Fruit fly (Drosophila melanogaster): Measurements from ENCODE around the gene CASK.

The CASK gene

DNA sequence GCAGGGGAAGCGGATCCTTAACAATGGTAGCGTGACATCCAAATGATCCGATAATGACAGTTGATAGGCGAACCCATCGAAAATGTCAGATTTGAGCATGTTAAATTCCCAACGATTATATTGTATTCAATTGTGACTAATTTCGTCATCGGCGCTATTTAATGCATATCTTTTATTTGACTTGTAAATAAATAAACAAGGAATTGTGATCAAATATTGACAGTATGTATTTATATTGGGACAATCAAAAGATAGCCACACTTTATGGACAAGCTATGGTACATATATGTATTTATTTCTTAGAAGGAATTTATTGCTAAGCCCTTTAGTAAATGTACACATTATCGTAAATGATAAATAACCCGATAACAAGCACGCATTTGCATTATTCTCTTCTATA lies 2.7 kb upstream of the CASK start (continued):
- TF ChIP-seq ATbp (GFP tag; optimal IDR thresholded peaks at IDR 0.05) (no peak), sens (GFP tag) (peak; percentile 79), CG18764 (GFP tag; optimal IDR thresholded peaks at IDR 0.05) (peak; percentile 5), CG8359 (GFP tag; optimal IDR thresholded peaks at IDR 0.05; ENCODE audit: borderline replicate concordance) (peak; percentile 67), CG10979 (tag; optimal IDR thresholded peaks at IDR 0.05) (peak; percentile 55), CG32767 (GFP tag; IDR thresholded peaks at IDR 0.05) (no peak), D19A (tag; optimal IDR thresholded peaks at IDR 0.05) (peak; percentile 18), ERR (GFP tag; optimal IDR thresholded peaks at IDR 0.05) (no peak), sima (GFP tag; optimal IDR thresholded peaks at IDR 0.05) (no peak), Mrtf (GFP tag; IDR thresholded peaks at IDR 0.05) (no peak), CG12659 (GFP tag; optimal IDR thresholded peaks at IDR 0.05) (no peak), CG7271 (tag; optimal IDR thresholded peaks at IDR 0.05) (peak; percentile 26), da (GFP tag; optimal IDR thresholded peaks at IDR 0.05) (no peak)

DNA sequence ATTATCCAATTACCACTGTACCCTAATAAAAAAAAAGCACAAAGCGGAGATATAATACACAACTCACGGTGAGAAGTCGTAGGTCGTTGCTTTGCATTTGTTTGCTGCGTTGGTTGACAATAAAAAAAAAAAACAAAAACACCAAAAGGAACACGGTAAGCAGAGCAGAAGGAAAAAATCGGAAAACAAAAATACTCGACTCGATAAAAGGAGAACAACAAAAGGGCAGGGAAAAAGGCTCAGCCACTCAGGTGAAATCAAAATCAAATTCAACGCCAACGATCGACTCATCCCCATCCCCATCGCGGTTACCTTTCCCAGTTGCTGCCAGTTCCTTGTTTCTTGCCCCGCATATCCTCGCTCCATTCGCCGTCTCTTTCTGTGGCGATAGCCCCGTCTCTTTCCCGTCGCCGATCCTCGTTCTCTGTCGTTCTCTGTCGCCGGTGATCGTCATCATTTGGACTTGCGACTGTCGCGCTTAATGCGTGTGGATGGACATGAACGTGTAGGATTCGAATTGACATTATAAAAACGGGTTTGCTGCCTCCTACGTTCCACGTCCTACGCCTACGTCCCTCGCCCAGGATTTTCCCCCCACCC lies 2.0 kb upstream of the CASK start:
- TF ChIP-seq Hmx (GFP tag; optimal IDR thresholded peaks at IDR 0.05) = no peak
- no peak for TF ChIP-seq hkb (optimal IDR thresholded peaks at IDR 0.05)
- no peak; the same call in 1 of the 2 replicates for TF ChIP-seq hkb (GFP tag; IDR thresholded peaks at IDR 0.05)
- peak; percentile 87 for TF ChIP-seq D (optimal IDR thresholded peaks at IDR 0.05)
- TF ChIP-seq D (GFP tag; optimal IDR thresholded peaks at IDR 0.05) = no peak
- TF ChIP-seq CG2199 (GFP tag; IDR thresholded peaks at IDR 0.05) = 0 out of 3 replicates have a peak, but pooled peaks have one; percentile 43
- TF ChIP-seq Ets65A (GFP tag) = peak; percentile 62
- no peak for TF ChIP-seq CG17802 (tag; optimal IDR thresholded peaks at IDR 0.05)
- TF ChIP-seq CG18599 (GFP tag; optimal IDR thresholded peaks at IDR 0.05) = no peak
- TF ChIP-seq CG1832 (GFP tag; optimal IDR thresholded peaks at IDR 0.05) = peak; percentile 76
- TF ChIP-seq Hsf (GFP tag; optimal IDR thresholded peaks at IDR 0.05) = no peak
- no peak for TF ChIP-seq CG10274 (GFP tag; optimal IDR thresholded peaks at IDR 0.05)
- TF ChIP-seq Stat92E (GFP tag; optimal IDR thresholded peaks at IDR 0.05) = no peak
- peak; percentile 88 for TF ChIP-seq nom (GFP tag; optimal IDR thresholded peaks at IDR 0.05)
- no peak for TF ChIP-seq HLHmδ (GFP tag; optimal IDR thresholded peaks at IDR 0.05)
- no peak for TF ChIP-seq sima (GFP tag; optimal IDR thresholded peaks at IDR 0.05)
- no peak for TF ChIP-seq dm (GFP tag; optimal IDR thresholded peaks at IDR 0.05)
- TF ChIP-seq sisA (GFP tag; IDR thresholded peaks at IDR 0.05) = no peak
- TF ChIP-seq crol (GFP tag; IDR thresholded peaks at IDR 0.05) = peak; percentile 89
- no peak for TF ChIP-seq CG2678 (tag; optimal IDR thresholded peaks at IDR 0.05)
- peak; percentile 50; the same call in 1 of the 2 replicates for TF ChIP-seq CG10321 (GFP tag; IDR thresholded peaks at IDR 0.05)
- no peak for TF ChIP-seq stwl (tag; optimal IDR thresholded peaks at IDR 0.05)
- no peak for TF ChIP-seq CG7786 (GFP tag; optimal IDR thresholded peaks at IDR 0.05)
- TF ChIP-seq z (GFP tag; IDR thresholded peaks at IDR 0.05) = peak; percentile 63; the same call in 2 of the 3 replicates
- peak; percentile 10 for TF ChIP-seq CG15479 (GFP tag; optimal IDR thresholded peaks at IDR 0.05)
- no peak for TF ChIP-seq tll (GFP tag; optimal IDR thresholded peaks at IDR 0.05)
- TF ChIP-seq CG6654 (GFP tag; optimal IDR thresholded peaks at IDR 0.05) = no peak
- no peak for TF ChIP-seq lola (GFP tag; optimal IDR thresholded peaks at IDR 0.05)
- no peak for TF ChIP-seq Tbp (GFP tag; optimal IDR thresholded peaks at IDR 0.05)
- no peak for TF ChIP-seq CG3065 (GFP tag; optimal IDR thresholded peaks at IDR 0.05)
- TF ChIP-seq CG14050 (GFP tag; IDR thresholded peaks at IDR 0.05) = no peak
- TF ChIP-seq MBD-R2 (GFP tag; IDR thresholded peaks at IDR 0.05) = no peak
- no peak for TF ChIP-seq CG17361 (GFP tag; IDR thresholded peaks at IDR 0.05)
- TF ChIP-seq CG10543 (GFP tag; optimal IDR thresholded peaks at IDR 0.05) = no peak
- no peak for TF ChIP-seq repo (GFP tag; optimal IDR thresholded peaks at IDR 0.05)
- TF ChIP-seq Nf-YC (tag; optimal IDR thresholded peaks at IDR 0.05) = no peak
- no peak for TF ChIP-seq CG15073 (GFP tag; optimal IDR thresholded peaks at IDR 0.05)
- 0 out of 2 replicates have a peak, but pooled peaks have one; percentile 3 for TF ChIP-seq Ada2b (GFP tag; IDR thresholded peaks at IDR 0.05)
